Fruit fly (Drosophila melanogaster) whole organism, embryonic: ENCODE results near the gene Hmbs.

Experiments
- Adf1 ChIP-seq: fragments of 200-800 bp; sonication (Bioruptor generic); IDR thresholded peaks from 2 replicates; pipeline ENCODE4 v1.3.6; 2022; ENCODE audit warnings: missing biosample characterization, missing genetic modification characterization
- Aef1 ChIP-seq: fragments of 200-800 bp; sonication (Bioruptor generic); IDR thresholded peaks from 3 replicates; pipeline ENCODE4 v1.3.6; 2022; ENCODE audit warnings: missing biosample characterization, missing genetic modification characterization
- Antp ChIP-seq: fragments of 200-800 bp; sonication (Bioruptor generic); optimal IDR thresholded peaks from 3 replicates; lab custom pipeline; 2016; ENCODE audit warnings: missing biosample characterization, missing genetic modification characterization
- BtbVII ChIP-seq: fragments of 200-800 bp; sonication (Bioruptor generic); optimal IDR thresholded peaks from 3 replicates; lab custom pipeline; 2017; ENCODE audit warnings: missing biosample characterization, mild to moderate bottlenecking, missing genetic modification characterization
- CG1024 ChIP-seq: fragments of 200-800 bp; sonication (Bioruptor generic); IDR thresholded peaks from 2 replicates; pipeline ENCODE4 v1.3.6; 2022; ENCODE audit warnings: missing biosample characterization, missing genetic modification characterization
- CG11456 ChIP-seq: fragments of 200-800 bp; sonication (Bioruptor generic); IDR thresholded peaks from 3 replicates; pipeline ENCODE4 v1.3.6; 2022; ENCODE audit warnings: missing biosample characterization, missing genetic modification characterization
- CG12659 ChIP-seq: fragments of 200-800 bp; sonication (Bioruptor generic); optimal IDR thresholded peaks from 3 replicates; lab custom pipeline; 2017; ENCODE audit warnings: mild to moderate bottlenecking, missing biosample characterization, missing genetic modification reagents, missing genetic modification characterization
- CG13624 ChIP-seq: fragments of 200-800 bp; sonication (Bioruptor generic); optimal IDR thresholded peaks from 2 replicates; lab custom pipeline; 2016; ENCODE audit warnings: missing biosample characterization, missing genetic modification characterization
- CG14965 ChIP-seq: fragments of 200-800 bp; sonication (Bioruptor generic); optimal IDR thresholded peaks from 2 replicates; lab custom pipeline; 2016; ENCODE audit warnings: missing biosample characterization, missing genetic modification characterization, borderline replicate concordance
- CG15011 ChIP-seq: fragments of 200-800 bp; sonication (Bioruptor generic); optimal IDR thresholded peaks from 3 replicates; lab custom pipeline; 2018; ENCODE audit warnings: missing biosample characterization, mild to moderate bottlenecking, missing genetic modification characterization
- CG15696 ChIP-seq: fragments of 200-800 bp; sonication (Bioruptor generic); optimal IDR thresholded peaks from 2 replicates; lab custom pipeline; 2019; ENCODE audit warnings: missing biosample characterization, mild to moderate bottlenecking, missing genetic modification characterization, moderate library complexity
- CG1647 ChIP-seq: fragments of 200-800 bp; sonication (Bioruptor generic); optimal IDR thresholded peaks from 3 replicates; lab custom pipeline; 2016; ENCODE audit warnings: missing biosample characterization, missing genetic modification characterization
- CG17802 ChIP-seq: fragments of 200-800 bp; sonication (Bioruptor generic); optimal IDR thresholded peaks from 2 replicates; lab custom pipeline; 2018; ENCODE audit warnings: missing biosample characterization, mild to moderate bottlenecking, missing genetic modification characterization, moderate library complexity
- CG18619 ChIP-seq: fragments of 200-800 bp; sonication (Bioruptor generic); optimal IDR thresholded peaks from 3 replicates; lab custom pipeline; 2017; ENCODE audit warnings: missing biosample characterization, mild to moderate bottlenecking, missing genetic modification characterization
- CG2120 ChIP-seq: fragments of 200-800 bp; sonication (Bioruptor generic); optimal IDR thresholded peaks from 3 replicates; lab custom pipeline; 2016; ENCODE audit warnings: missing biosample characterization, missing genetic modification characterization
- CG32532 ChIP-seq: fragments of 200-800 bp; sonication (Bioruptor generic); IDR thresholded peaks from 2 replicates; pipeline ENCODE4 v1.3.6; 2022; ENCODE audit warnings: missing biosample characterization, missing genetic modification characterization
- CG34224 ChIP-seq: fragments of 200-800 bp; sonication (Bioruptor generic); IDR thresholded peaks from 3 replicates; pipeline ENCODE4 v1.3.6; 2022; ENCODE audit warnings: missing biosample characterization, missing genetic modification characterization; ENCODE audit not compliant: partially characterized antibody
- CG3838 ChIP-seq: fragments of 200-800 bp; sonication (Bioruptor generic); optimal IDR thresholded peaks from 3 replicates; lab custom pipeline; 2016; ENCODE audit warnings: missing biosample characterization, missing genetic modification characterization
- CG7372 ChIP-seq: fragments of 200-800 bp; sonication (Bioruptor generic); IDR thresholded peaks from 2 replicates; pipeline ENCODE4 v1.3.6; 2022; ENCODE audit warnings: missing biosample characterization, missing genetic modification characterization
- CG8388 ChIP-seq: fragments of 200-800 bp; sonication (Bioruptor generic); optimal IDR thresholded peaks from 2 replicates; lab custom pipeline; 2019; ENCODE audit warnings: missing biosample characterization, mild to moderate bottlenecking, missing genetic modification characterization, moderate library complexity
- Dek ChIP-seq: fragments of 200-800 bp; sonication (Bioruptor generic); optimal IDR thresholded peaks from 3 replicates; lab custom pipeline; 2019; ENCODE audit warnings: missing biosample characterization, mild to moderate bottlenecking, missing genetic modification characterization, moderate library complexity
- Dip3 ChIP-seq: fragments of 200-800 bp; sonication (Bioruptor generic); optimal IDR thresholded peaks from 3 replicates; lab custom pipeline; 2016; ENCODE audit warnings: missing biosample characterization, missing genetic modification characterization
- GATAe ChIP-seq: fragments of 200-800 bp; sonication (Bioruptor generic); conservative IDR thresholded peaks from 2 replicates; pipeline ENCODE4 v1.3.6; 2022; ENCODE audit warnings: missing biosample characterization, missing genetic modification characterization
- Hand ChIP-seq: fragments of 200-800 bp; sonication (Bioruptor generic); optimal IDR thresholded peaks from 2 replicates; lab custom pipeline; 2017; ENCODE audit warnings: mild to moderate bottlenecking, missing biosample characterization, missing genetic modification reagents, missing genetic modification characterization
- Hmr ChIP-seq: fragments of 200-800 bp; sonication (Bioruptor generic); optimal IDR thresholded peaks from 3 replicates; lab custom pipeline; 2017; ENCODE audit warnings: mild to moderate bottlenecking, missing biosample characterization, missing genetic modification reagents, missing genetic modification characterization
- NC2β ChIP-seq: fragments of 200-800 bp; sonication (Bioruptor generic); optimal IDR thresholded peaks from 2 replicates; lab custom pipeline; 2016; ENCODE audit warnings: missing biosample characterization, missing genetic modification characterization
- NK7.1 ChIP-seq: fragments of 200-800 bp; sonication (Bioruptor generic); optimal IDR thresholded peaks from 3 replicates; lab custom pipeline; 2016; ENCODE audit warnings: missing biosample characterization, missing genetic modification characterization
- Oaz ChIP-seq: fragments of 200-800 bp; sonication (Bioruptor generic); IDR thresholded peaks from 2 replicates; pipeline ENCODE4 v1.3.6; 2022; ENCODE audit warnings: missing biosample characterization, missing genetic modification characterization
- Optix ChIP-seq: fragments of 200-800 bp; sonication (Bioruptor generic); IDR thresholded peaks from 3 replicates; pipeline ENCODE4 v1.3.6; 2022; ENCODE audit warnings: missing biosample characterization, missing genetic modification characterization
- Rfx ChIP-seq: fragments of 200-800 bp; sonication (Bioruptor generic); IDR thresholded peaks from 2 replicates; pipeline ENCODE4 v1.3.6; 2022; ENCODE audit warnings: missing biosample characterization, missing genetic modification characterization
- Sin3A ChIP-seq: fragments of >200 bp; optimal IDR thresholded peaks from 2 replicates; lab custom pipeline; 2018
- Six4 ChIP-seq: fragments of 200-800 bp; sonication (Bioruptor generic); optimal IDR thresholded peaks from 2 replicates; lab custom pipeline; 2016; ENCODE audit warnings: missing biosample characterization, missing genetic modification characterization
- Spps ChIP-seq: fragments of 200-800 bp; sonication (Bioruptor generic); optimal IDR thresholded peaks from 2 replicates; lab custom pipeline; 2018; ENCODE audit warnings: missing biosample characterization, mild to moderate bottlenecking, missing genetic modification characterization
- Sry-β ChIP-seq: fragments of 200-800 bp; sonication (Bioruptor generic); optimal IDR thresholded peaks from 2 replicates; lab custom pipeline; 2018; ENCODE audit warnings: missing biosample characterization, mild to moderate bottlenecking, missing genetic modification characterization, moderate library complexity
- Stat92E ChIP-seq, 3 experiments: fragments of >200 bp in 2 of 3; fragments of 200-800 bp in 1 of 3; sonication (Bioruptor generic) in 1 of 3; optimal IDR thresholded peaks; 2 replicates each; lab custom pipeline; 2017 to 2019; ENCODE audit warnings: missing biosample characterization in 3 of 3, missing genetic modification characterization in 3 of 3, mild to moderate bottlenecking in 1 of 3, moderate library complexity in 1 of 3
- Taf1 ChIP-seq: fragments of 200-800 bp; sonication (Bioruptor generic); IDR thresholded peaks from 2 replicates; pipeline ENCODE4 v1.3.6; 2022; ENCODE audit warnings: missing biosample characterization, missing genetic modification characterization
- ac ChIP-seq: fragments of 200-800 bp; sonication (Bioruptor generic); optimal IDR thresholded peaks from 3 replicates; lab custom pipeline; 2017; ENCODE audit warnings: missing biosample characterization, mild to moderate bottlenecking, missing genetic modification characterization
- chm ChIP-seq: fragments of 200-800 bp; sonication (Bioruptor generic); IDR thresholded peaks from 2 replicates; pipeline ENCODE4 v1.3.6; 2022; ENCODE audit warnings: missing biosample characterization, missing genetic modification characterization
- ci ChIP-seq: fragments of 200-800 bp; sonication (Bioruptor generic); IDR thresholded peaks from 3 replicates; pipeline ENCODE4 v1.3.6; 2022; ENCODE audit warnings: missing biosample characterization, missing genetic modification characterization
- croc ChIP-seq: fragments of 200-800 bp; sonication (Bioruptor generic); conservative IDR thresholded peaks from 3 replicates; pipeline ENCODE4 v1.3.6; 2022; ENCODE audit warnings: missing biosample characterization, missing genetic modification characterization
- dmrt11E ChIP-seq: fragments of 200-800 bp; sonication (Bioruptor generic); optimal IDR thresholded peaks from 3 replicates; lab custom pipeline; 2018; ENCODE audit warnings: missing biosample characterization, mild to moderate bottlenecking, missing genetic modification characterization, moderate library complexity
- en ChIP-seq: fragments of 200-800 bp; sonication (Bioruptor generic); optimal IDR thresholded peaks from 2 replicates; lab custom pipeline; 2016; ENCODE audit warnings: missing biosample characterization, missing genetic modification characterization
- esg ChIP-seq: fragments of 200-800 bp; sonication (Bioruptor generic); conservative IDR thresholded peaks from 2 replicates; pipeline ENCODE4 v1.3.6; 2022; ENCODE audit warnings: missing biosample characterization, missing genetic modification characterization
- hb ChIP-seq: fragments of 200-800 bp; sonication (Bioruptor generic); IDR thresholded peaks from 3 replicates; pipeline ENCODE4 v1.3.6; 2022; ENCODE audit warnings: missing biosample characterization, missing genetic modification characterization; ENCODE audit not compliant: partially characterized antibody
- kah ChIP-seq: fragments of 200-800 bp; sonication (Bioruptor generic); optimal IDR thresholded peaks from 2 replicates; lab custom pipeline; 2018; ENCODE audit warnings: missing biosample characterization, mild to moderate bottlenecking, missing genetic modification characterization
- sim ChIP-seq: fragments of 200-800 bp; sonication (Bioruptor generic); IDR thresholded peaks from 2 replicates; pipeline ENCODE4 v1.3.6; 2022; ENCODE audit warnings: missing biosample characterization, missing genetic modification characterization
- sr ChIP-seq: fragments of 200-800 bp; sonication (Bioruptor generic); IDR thresholded peaks from 3 replicates; pipeline ENCODE4 v1.3.6; 2022; ENCODE audit warnings: missing biosample characterization, missing genetic modification characterization
- stwl ChIP-seq: fragments of 200-800 bp; sonication (Bioruptor generic); optimal IDR thresholded peaks from 3 replicates; lab custom pipeline; 2018; ENCODE audit warnings: missing biosample characterization, mild to moderate bottlenecking, missing genetic modification characterization, moderate library complexity
- toy ChIP-seq: fragments of 200-800 bp; sonication (Bioruptor generic); IDR thresholded peaks from 2 replicates; pipeline ENCODE4 v1.3.6; 2022; ENCODE audit warnings: missing biosample characterization, missing genetic modification characterization
- vvl ChIP-seq: fragments of 200-800 bp; sonication (Bioruptor generic); IDR thresholded peaks from 2 replicates; pipeline ENCODE4 v1.3.6; 2022; ENCODE audit warnings: missing biosample characterization, missing genetic modification characterization

Hmbs gene

DNA sequence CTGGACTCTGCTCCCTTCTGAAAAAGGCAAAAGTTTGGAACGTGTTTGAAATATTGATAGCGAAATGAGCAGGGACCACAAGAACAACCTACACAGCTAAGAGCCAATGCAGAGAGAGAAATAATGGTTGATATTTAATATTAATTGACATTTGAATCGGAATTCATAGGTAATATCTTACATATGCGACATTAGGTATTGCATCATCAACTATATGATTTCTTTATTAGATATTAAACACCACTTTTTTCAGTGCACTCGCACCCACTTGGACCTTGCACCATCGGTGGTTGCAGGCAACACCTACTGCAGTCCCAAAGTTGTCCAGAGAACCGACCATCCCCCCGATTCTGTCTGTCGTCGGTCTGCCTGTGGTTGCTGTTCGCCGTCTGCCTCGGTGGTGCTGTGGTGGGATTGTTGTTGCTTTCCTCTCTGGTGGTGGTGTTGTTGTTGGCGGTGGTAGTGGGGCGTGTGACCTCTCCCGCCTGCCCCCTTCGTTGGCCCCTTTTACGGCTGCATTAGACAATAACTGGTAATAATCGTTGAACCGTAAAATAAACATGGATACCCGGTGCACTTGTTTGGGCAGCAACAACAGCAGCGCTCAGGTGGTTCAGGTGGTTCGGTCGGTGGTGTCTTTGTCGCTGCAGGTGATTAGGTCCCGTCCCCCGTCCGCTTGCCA, 44.3 kb downstream of the Hmbs start (continued):
- TF ChIP-seq CG2120 (GFP tag; lab: Kevin White, UChicago) (peak; percentile 18), Antp (GFP tag; lab: Kevin White, UChicago) (no peak), Taf1 (no peak), Aef1 (GFP tag; lab: Robert Waterston, UW) (no peak; the same call in 2 of the 3 replicates), Sin3A (lab: Kevin White, UChicago) (no peak), CG14965 (GFP tag; lab: Kevin White, UChicago) (no peak), CG8388 (peak; percentile 77), stwl (tag; lab: Kevin White, UChicago) (peak; percentile 11), croc (GFP tag; lab: Robert Waterston, UW) (no peak; the same call in 2 of the 3 replicates), CG11456 (GFP tag; lab: Robert Waterston, UW) (no peak), Hmr (GFP tag; lab: Kevin White, UChicago) (peak; percentile 51), dmrt11E (tag; lab: Kevin White, UChicago) (peak; percentile 83), chm (peak; percentile 65; the same call in 1 of the 2 replicates), CG17802 (tag; lab: Kevin White, UChicago) (peak; percentile 40), Optix (GFP tag; lab: Robert Waterston, UW) (peak; percentile 57; the same call in 1 of the 3 replicates), vvl (peak; percentile 88), CG18619 (GFP tag; lab: Kevin White, UChicago) (peak; percentile 40), CG1647 (no peak), Spps (tag; lab: Kevin White, UChicago) (peak; percentile 60), Oaz (GFP tag; lab: Robert Waterston, UW) (no peak), ac (GFP tag; lab: Kevin White, UChicago) (no peak), CG15696 (tag; lab: Kevin White, UChicago) (peak; percentile 40), Rfx (0 out of 2 replicates have a peak, but pooled peaks have one; percentile 9), sr (GFP tag; lab: Robert Waterston, UW) (no peak), CG15011 (GFP tag; lab: Kevin White, UChicago) (no peak), en (GFP tag; lab: Kevin White, UChicago) (no peak), hb (GFP tag; lab: Robert Waterston, UW) (no peak), Dek (peak; percentile 16), Stat92E (GFP tag; optimal IDR thresholded peaks at IDR 0.05; lab: Kevin White, UChicago) (peak in 1 of 3 experiments; percentile 63), CG7372 (peak; percentile 62; the same call in 1 of the 2 replicates), Six4 (peak; percentile 31), NC2β (GFP tag; lab: Kevin White, UChicago) (peak; percentile 48), Dip3 (no peak), Hand (GFP tag; lab: Kevin White, UChicago) (no peak), ci (GFP tag; lab: Robert Waterston, UW) (peak; percentile 67; the same call in 2 of the 3 replicates), CG34224 (no peak), BtbVII (peak; percentile 21), sim (GFP tag; lab: Robert Waterston, UW) (peak; percentile 75), toy (GFP tag; lab: Robert Waterston, UW) (peak; percentile 31; the same call in 1 of the 2 replicates), kah (GFP tag; lab: Kevin White, UChicago) (peak; percentile 21), Sry-β (GFP tag; lab: Kevin White, UChicago) (no peak), NK7.1 (peak; percentile 24), esg (peak; percentile 42), CG13624 (GFP tag; lab: Kevin White, UChicago) (no peak), CG12659 (GFP tag; lab: Kevin White, UChicago) (peak; percentile 45), GATAe (no peak), CG1024 (GFP tag; lab: Robert Waterston, UW) (peak; percentile 52; the same call in 1 of the 2 replicates), CG32532 (GFP tag; lab: Robert Waterston, UW) (peak; percentile 40), Adf1 (GFP tag; lab: Robert Waterston, UW) (no peak), CG3838 (GFP tag; lab: Kevin White, UChicago) (peak; percentile 5)
